Worm (Caenorhabditis elegans) whole organism, L4 larva: ENCODE results near the gene cgr-1.

Experiments used
- D1046.2 ChIP-seq: fragments of 200-800 bp; sonication (Bioruptor generic); IDR thresholded peaks from 2 replicates; pipeline ENCODE4 v1.3.6; 2022; ENCODE audit warnings: missing genetic modification characterization, missing compliant biosample characterization
- F49E8.2 ChIP-seq: sonication (generic microtip); optimal IDR thresholded peaks from 2 replicates; lab custom pipeline; 2016; ENCODE audit warnings: missing compliant biosample characterization, mild to moderate bottlenecking, missing genetic modification characterization, borderline replicate concordance
- Y5F2A.4 ChIP-seq: fragments of 200-800 bp; sonication (Bioruptor generic); optimal IDR thresholded peaks from 2 replicates; lab custom pipeline; 2018; ENCODE audit warnings: mild to moderate bottlenecking, missing genetic modification characterization, missing compliant biosample characterization
- ZK337.2 ChIP-seq: fragments of 200-800 bp; sonication (Bioruptor generic); IDR thresholded peaks from 2 replicates; pipeline ENCODE4 v1.3.6; 2022; ENCODE audit warnings: missing genetic modification reagents, missing genetic modification characterization, missing compliant biosample characterization
- aha-1 ChIP-seq: fragments of 150-350 bp; peaks from one replicate; lab custom pipeline; 2014; ENCODE audit warnings: missing biosample characterization, missing genetic modification characterization
- arid-1 ChIP-seq: fragments of 200-800 bp; sonication (Bioruptor generic); conservative IDR thresholded peaks from 2 replicates; pipeline ENCODE4 v1.3.6; 2022; ENCODE audit warnings: missing genetic modification reagents, missing genetic modification characterization, missing compliant biosample characterization
- attf-4 ChIP-seq: sonication (generic microtip); optimal IDR thresholded peaks from 3 replicates; lab custom pipeline; 2017; ENCODE audit warnings: missing biosample characterization, missing genetic modification characterization
- ceh-20 ChIP-seq: fragments of 200-800 bp; sonication (Bioruptor generic); IDR thresholded peaks from 2 replicates; pipeline ENCODE4 v1.3.6; 2022; ENCODE audit warnings: missing genetic modification reagents, missing genetic modification characterization, missing compliant biosample characterization
- ctbp-1 ChIP-seq: fragments of 200-800 bp; sonication (Bioruptor generic); IDR thresholded peaks from 2 replicates; pipeline ENCODE4 v1.3.6; 2022; ENCODE audit warnings: missing genetic modification reagents, missing genetic modification characterization, missing compliant biosample characterization
- daf-12 ChIP-seq: fragments of 150-350 bp; optimal IDR thresholded peaks from 2 replicates; lab custom pipeline; 2014; ENCODE audit warnings: missing biosample characterization, missing genetic modification reagents, missing genetic modification characterization
- daf-16 ChIP-seq, 3 experiments: sonication (generic microtip); optimal IDR thresholded peaks; 2 replicates each; lab custom pipeline; 2016 to 2017; ENCODE audit warnings: missing genetic modification characterization in 3 of 3, missing genetic modification reagents in 3 of 3, mild to moderate bottlenecking in 2 of 3, missing compliant biosample characterization in 2 of 3, missing biosample characterization in 1 of 3, moderate library complexity in 1 of 3
- dmd-6 ChIP-seq: fragments of 200-800 bp; sonication (Bioruptor generic); IDR thresholded peaks from 2 replicates; pipeline ENCODE4 v1.3.6; 2022; ENCODE audit warnings: missing genetic modification reagents, missing genetic modification characterization, missing compliant biosample characterization
- dmd-9 ChIP-seq: fragments of 200-800 bp; sonication (Bioruptor generic); IDR thresholded peaks from 2 replicates; pipeline ENCODE4 v1.3.6; 2022; ENCODE audit warnings: missing genetic modification reagents, missing genetic modification characterization, missing compliant biosample characterization
- dve-1 ChIP-seq: sonication (generic microtip); optimal IDR thresholded peaks from 2 replicates; lab custom pipeline; 2017; ENCODE audit warnings: antibody characterized with exemption, mild to moderate bottlenecking, missing genetic modification characterization, missing compliant biosample characterization; ENCODE audit not compliant: insufficient read depth
- egl-43 ChIP-seq: fragments of 200-800 bp; sonication (Bioruptor generic); IDR thresholded peaks from 2 replicates; pipeline ENCODE4 v1.3.6; 2022; ENCODE audit warnings: missing genetic modification reagents, missing genetic modification characterization, missing compliant biosample characterization
- fkh-10 ChIP-seq: fragments of 150-350 bp; optimal IDR thresholded peaks from 2 replicates; lab custom pipeline; 2014; ENCODE audit warnings: missing biosample characterization, missing genetic modification reagents, missing genetic modification characterization
- gei-8 ChIP-seq: fragments of 200-800 bp; sonication (Bioruptor generic); optimal IDR thresholded peaks from 2 replicates; lab custom pipeline; 2018; ENCODE audit warnings: mild to moderate bottlenecking, missing genetic modification characterization, missing compliant biosample characterization
- hlh-11 ChIP-seq: fragments of 200-800 bp; sonication (Bioruptor generic); optimal IDR thresholded peaks from 2 replicates; lab custom pipeline; 2018; ENCODE audit warnings: mild to moderate bottlenecking, missing genetic modification characterization, missing compliant biosample characterization
- hmg-1.1 ChIP-seq: fragments of 200-800 bp; sonication (Bioruptor generic); IDR thresholded peaks from 2 replicates; pipeline ENCODE4 v1.3.6; 2022; ENCODE audit warnings: missing genetic modification reagents, missing genetic modification characterization, missing compliant biosample characterization
- lin-1 ChIP-seq: fragments of 200-800 bp; sonication (Bioruptor generic); IDR thresholded peaks from 2 replicates; pipeline ENCODE4 v1.3.6; 2022; ENCODE audit warnings: missing genetic modification reagents, missing genetic modification characterization, missing compliant biosample characterization
- lin-13 ChIP-seq: fragments of 150-350 bp; optimal IDR thresholded peaks from 2 replicates; lab custom pipeline; 2014; ENCODE audit warnings: missing biosample characterization, missing genetic modification reagents, missing genetic modification characterization
- lin-39 ChIP-seq: fragments of 150-350 bp; optimal IDR thresholded peaks from 2 replicates; lab custom pipeline; 2014; ENCODE audit warnings: missing biosample characterization, missing genetic modification reagents, missing genetic modification characterization
- lir-3 ChIP-seq: sonication (generic microtip); optimal IDR thresholded peaks from 2 replicates; lab custom pipeline; 2016; ENCODE audit warnings: mild to moderate bottlenecking, missing genetic modification characterization, missing compliant biosample characterization
- lsy-2 ChIP-seq, 2 experiments: fragments of 150-350 bp in 1 of 2; sonication (generic microtip) in 1 of 2; optimal IDR thresholded peaks; 2 replicates each; lab custom pipeline; 2014 to 2017; ENCODE audit warnings: missing biosample characterization in 2 of 2, missing genetic modification characterization in 2 of 2
- mep-1 ChIP-seq: fragments of 150-350 bp; sonication (generic microtip); optimal IDR thresholded peaks from 3 replicates; lab custom pipeline; 2014; ENCODE audit warnings: missing biosample characterization, missing genetic modification characterization
- mes-2 ChIP-seq: sonication (generic microtip); optimal IDR thresholded peaks from 2 replicates; lab custom pipeline; 2016; ENCODE audit warnings: missing genotype, mild to moderate bottlenecking, missing genetic modification characterization, missing compliant biosample characterization; ENCODE audit not compliant: poor library complexity, severe bottlenecking
- mxl-3 ChIP-seq: fragments of 200-800 bp; sonication (Bioruptor generic); optimal IDR thresholded peaks from 2 replicates; lab custom pipeline; 2018; ENCODE audit warnings: mild to moderate bottlenecking, missing genetic modification characterization, missing compliant biosample characterization
- nhr-11 ChIP-seq: fragments of 150-350 bp; optimal IDR thresholded peaks from 2 replicates; lab custom pipeline; 2014; ENCODE audit warnings: missing biosample characterization, missing genetic modification characterization
- nhr-111 ChIP-seq: fragments of 200-800 bp; sonication (Bioruptor generic); optimal IDR thresholded peaks from 2 replicates; lab custom pipeline; 2018; ENCODE audit warnings: mild to moderate bottlenecking, missing genetic modification characterization, missing compliant biosample characterization
- nhr-25 ChIP-seq: sonication (generic microtip); optimal IDR thresholded peaks from 2 replicates; lab custom pipeline; 2017; ENCODE audit warnings: missing genetic modification characterization, mild to moderate bottlenecking, missing compliant biosample characterization, antibody characterized with exemption, moderate library complexity, borderline replicate concordance; ENCODE audit not compliant: insufficient read depth
- nhr-6 ChIP-seq: fragments of 150-350 bp; optimal IDR thresholded peaks from 2 replicates; lab custom pipeline; 2014; ENCODE audit warnings: missing biosample characterization, missing genetic modification characterization
- nhr-77 ChIP-seq: fragments of 150-350 bp; optimal IDR thresholded peaks from 2 replicates; lab custom pipeline; 2014; ENCODE audit warnings: missing biosample characterization, missing genetic modification characterization
- php-3 ChIP-seq: fragments of 200-800 bp; sonication (Bioruptor generic); IDR thresholded peaks from 2 replicates; pipeline ENCODE4 v1.3.6; 2022; ENCODE audit warnings: missing genetic modification reagents, missing genetic modification characterization, missing compliant biosample characterization
- set-16 ChIP-seq: fragments of 200-800 bp; sonication (Bioruptor generic); IDR thresholded peaks from 2 replicates; pipeline ENCODE4 v1.3.6; 2022; ENCODE audit warnings: missing genetic modification reagents, missing genetic modification characterization, missing compliant biosample characterization
- skn-1 ChIP-seq: fragments of 150-350 bp; optimal IDR thresholded peaks from 2 replicates; lab custom pipeline; 2014; ENCODE audit warnings: missing biosample characterization, missing genetic modification characterization
- snpc-1.2 ChIP-seq: fragments of 200-800 bp; sonication (Bioruptor generic); IDR thresholded peaks from 2 replicates; pipeline ENCODE4 v1.3.6; 2022; ENCODE audit warnings: missing genetic modification reagents, missing genetic modification characterization, missing compliant biosample characterization
- spr-3 ChIP-seq: fragments of 200-800 bp; sonication (Bioruptor generic); optimal IDR thresholded peaks from 2 replicates; lab custom pipeline; 2018; ENCODE audit warnings: mild to moderate bottlenecking, missing genetic modification characterization, missing compliant biosample characterization
- tra-1 ChIP-seq: fragments of 200-800 bp; sonication (Bioruptor generic); IDR thresholded peaks from 2 replicates; pipeline ENCODE4 v1.3.6; 2022; ENCODE audit warnings: missing genetic modification reagents, missing genetic modification characterization, missing compliant biosample characterization
- unc-39 ChIP-seq: sonication (generic microtip); optimal IDR thresholded peaks from 2 replicates; lab custom pipeline; 2017; ENCODE audit warnings: missing biosample characterization, missing genetic modification characterization
- unc-62 ChIP-seq, 3 experiments: fragments of 150-350 bp in 1 of 3; sonication (generic microtip); optimal IDR thresholded peaks in 2 of 3; peaks in 1 of 3; 1 replicate in 1 of 3; 2 replicates in 2 of 3; lab custom pipeline; 2014 to 2017; ENCODE audit warnings: missing biosample characterization in 3 of 3, missing genetic modification characterization in 3 of 3, missing genetic modification reagents in 3 of 3, missing genotype in 1 of 3
- zfp-2 ChIP-seq: sonication (generic microtip); optimal IDR thresholded peaks from 2 replicates; lab custom pipeline; 2016; ENCODE audit warnings: mild to moderate bottlenecking, missing genetic modification characterization, missing compliant biosample characterization
- zfp-3 ChIP-seq: fragments of 200-800 bp; sonication (Bioruptor generic); conservative IDR thresholded peaks from 2 replicates; pipeline ENCODE4 v1.3.6; 2022; ENCODE audit warnings: missing genetic modification reagents, missing genetic modification characterization, missing compliant biosample characterization
- zip-11 ChIP-seq: fragments of 200-800 bp; sonication (Bioruptor generic); IDR thresholded peaks from 2 replicates; pipeline ENCODE4 v1.3.6; 2022; ENCODE audit warnings: missing genetic modification characterization, missing compliant biosample characterization
- ztf-7 ChIP-seq: fragments of 150-350 bp; optimal IDR thresholded peaks from 2 replicates; lab custom pipeline; 2014; ENCODE audit warnings: missing biosample characterization, missing genetic modification characterization

cgr-1 gene

DNA sequence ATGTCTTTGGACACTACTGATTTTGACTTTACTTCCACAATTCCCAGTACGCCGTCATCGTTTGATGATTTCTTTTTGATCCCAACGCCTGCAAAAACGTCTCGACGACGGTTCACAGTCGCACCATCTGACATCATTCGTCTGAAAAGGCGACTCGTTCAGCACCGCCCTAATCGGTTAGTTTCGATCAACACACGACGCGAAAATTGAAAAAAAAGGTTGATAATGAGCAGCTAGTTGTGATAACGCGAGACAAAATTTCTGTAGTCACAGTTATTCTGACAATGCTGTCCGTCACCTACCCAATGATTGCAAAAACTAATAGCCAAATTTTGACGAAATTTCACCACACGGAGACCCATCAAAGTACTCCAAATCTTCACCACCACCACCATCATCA is 44.3 kb downstream of the cgr-1 start (continued):
- TF ChIP-seq daf-12 (tag; lab: Kevin White, UChicago) (no peak), nhr-77 (tag; lab: Kevin White, UChicago) (peak; percentile 7), tra-1 (no peak), ztf-7 (tag; lab: Kevin White, UChicago) (no peak), lsy-2 (tag; optimal IDR thresholded peaks at IDR 0.05; lab: Kevin White, UChicago) (no peak), lin-13 (GFP tag; lab: Kevin White, UChicago) (no peak), nhr-6 (tag; lab: Kevin White, UChicago) (no peak), attf-4 (no peak), D1046.2 (no peak), unc-62 (GFP tag; optimal IDR thresholded peaks at IDR 0.05 in 1 of 2; lab: Kevin White, UChicago) (no peak), unc-62 (tag; optimal IDR thresholded peaks at IDR 0.05; lab: Kevin White, UChicago) (no peak), nhr-111 (no peak), ctbp-1 (GFP tag; lab: Robert Waterston, UW) (no peak), lir-3 (no peak), gei-8 (GFP tag; lab: Kevin White, UChicago) (no peak), skn-1 (tag; lab: Kevin White, UChicago) (no peak), zip-11 (GFP tag; lab: Robert Waterston, UW) (no peak), zfp-3 (GFP tag; lab: Robert Waterston, UW) (no peak), set-16 (GFP tag; lab: Robert Waterston, UW) (no peak), ZK337.2 (no peak), mxl-3 (GFP tag; lab: Kevin White, UChicago) (no peak), php-3 (GFP tag; lab: Robert Waterston, UW) (no peak), daf-16 (GFP tag; optimal IDR thresholded peaks at IDR 0.05; lab: Kevin White, UChicago) (no peak), daf-16 (tag; optimal IDR thresholded peaks at IDR 0.05; lab: Kevin White, UChicago) (peak; percentile 37), egl-43 (no peak), lin-39 (tag; lab: Kevin White, UChicago) (no peak), dmd-9 (GFP tag; lab: Robert Waterston, UW) (no peak), lin-1 (GFP tag; lab: Robert Waterston, UW) (no peak), mes-2 (tag; lab: Kevin White, UChicago) (no peak), fkh-10 (GFP tag; lab: Kevin White, UChicago) (no peak), unc-39 (tag; lab: Kevin White, UChicago) (no peak), spr-3 (GFP tag; lab: Kevin White, UChicago) (no peak), nhr-25 (tag; lab: Kevin White, UChicago) (no peak), dmd-6 (GFP tag; lab: Robert Waterston, UW) (peak; percentile 77), snpc-1.2 (GFP tag; lab: Robert Waterston, UW) (no peak)

DNA sequence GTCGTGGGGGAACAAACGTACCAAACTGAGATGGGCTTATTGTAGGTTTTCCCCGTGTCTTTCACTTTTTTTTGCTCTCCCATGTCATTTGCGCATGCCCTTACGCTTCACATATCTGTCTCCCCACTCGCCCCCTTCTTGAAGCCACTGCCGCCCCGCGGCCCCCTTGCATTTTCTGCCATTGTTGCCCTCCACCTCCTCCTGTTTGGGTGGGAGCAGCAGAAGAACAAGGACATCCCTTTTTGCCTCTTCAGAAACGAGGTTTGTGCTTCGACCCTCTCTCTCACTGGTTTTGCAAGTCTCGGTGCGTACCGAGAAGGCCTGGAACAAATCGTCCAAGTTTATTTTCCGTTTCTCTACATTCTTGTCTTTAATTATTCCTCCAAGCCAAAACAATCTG is 46.1 kb downstream of the cgr-1 start:
- TF ChIP-seq Y5F2A.4 (GFP tag; lab: Kevin White, UChicago) (no peak), set-16 (GFP tag; lab: Robert Waterston, UW) (peak; percentile 64)

DNA sequence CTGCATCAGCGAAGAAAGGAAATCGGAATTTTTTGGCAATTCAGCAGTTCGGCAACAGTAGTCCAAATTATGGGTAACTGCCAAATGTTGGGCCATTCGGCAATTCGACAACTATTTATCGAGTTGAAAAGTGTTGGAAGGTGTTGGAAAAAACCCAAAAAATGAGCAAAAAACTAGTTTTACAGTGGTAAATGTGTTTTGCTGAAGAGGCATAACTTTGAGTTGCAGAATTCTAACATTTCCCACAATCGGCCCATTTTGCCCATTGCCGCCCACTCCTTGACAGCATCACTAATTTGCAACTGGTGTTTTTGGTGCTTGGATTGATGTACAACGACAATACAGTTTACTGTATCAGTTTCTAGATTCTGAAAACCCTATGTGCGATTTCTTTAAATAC is 46.6 kb downstream of the cgr-1 start:
- TF ChIP-seq aha-1 (tag; lab: Kevin White, UChicago) (peak; percentile 85), snpc-1.2 (GFP tag; lab: Robert Waterston, UW) (no peak)

DNA sequence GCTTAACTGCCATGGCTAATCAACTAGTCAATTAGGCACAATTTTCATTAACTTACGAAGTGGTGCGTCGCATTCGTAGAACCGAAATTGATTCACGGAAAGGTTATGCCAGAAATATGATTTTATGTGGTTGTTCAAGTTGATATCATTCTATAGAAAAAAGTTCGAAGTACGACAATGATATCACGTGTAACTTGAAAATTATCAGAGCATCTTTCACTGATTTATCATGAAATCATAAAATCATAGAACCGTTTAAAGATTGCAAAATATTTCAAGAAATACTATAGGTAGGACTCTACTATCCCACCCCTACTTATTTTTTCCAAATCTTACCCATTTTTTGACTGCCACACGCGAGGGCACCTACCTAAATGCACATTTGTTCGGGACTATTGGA is 47.3 kb downstream of the cgr-1 start:
- TF ChIP-seq aha-1 (tag; lab: Kevin White, UChicago): peak; percentile 16
- peak; percentile 41 for TF ChIP-seq dve-1 (tag; lab: Kevin White, UChicago)
- no peak for TF ChIP-seq hmg-1.1 (GFP tag; lab: Robert Waterston, UW)
- TF ChIP-seq D1046.2: no peak
- TF ChIP-seq daf-16 (GFP tag; optimal IDR thresholded peaks at IDR 0.05; lab: Kevin White, UChicago): no peak
- peak; percentile 31 for TF ChIP-seq daf-16 (tag; optimal IDR thresholded peaks at IDR 0.05; lab: Kevin White, UChicago)
- TF ChIP-seq zfp-2 (tag; lab: Kevin White, UChicago): no peak
- TF ChIP-seq mep-1: peak; percentile 1
- no peak for TF ChIP-seq gei-8 (GFP tag; lab: Kevin White, UChicago)
- TF ChIP-seq ceh-20 (GFP tag; lab: Robert Waterston, UW): no peak
- TF ChIP-seq php-3 (GFP tag; lab: Robert Waterston, UW): 0 out of 2 replicates have a peak, but pooled peaks have one; percentile 37
- no peak for TF ChIP-seq spr-3 (GFP tag; lab: Kevin White, UChicago)
- no peak for TF ChIP-seq arid-1 (GFP tag; lab: Robert Waterston, UW)
- TF ChIP-seq dmd-9 (GFP tag; lab: Robert Waterston, UW): no peak
- peak; percentile 6 for TF ChIP-seq hlh-11 (tag; lab: Kevin White, UChicago)
- TF ChIP-seq lin-39 (tag; lab: Kevin White, UChicago): no peak
- TF ChIP-seq F49E8.2 (tag; lab: Kevin White, UChicago): no peak
- TF ChIP-seq dmd-6 (GFP tag; lab: Robert Waterston, UW): peak; percentile 47; the same call in 1 of the 2 replicates
- TF ChIP-seq nhr-11: no peak
